Fruit fly (Drosophila melanogaster): Measurements from ENCODE around the gene Cen.

DNA sequence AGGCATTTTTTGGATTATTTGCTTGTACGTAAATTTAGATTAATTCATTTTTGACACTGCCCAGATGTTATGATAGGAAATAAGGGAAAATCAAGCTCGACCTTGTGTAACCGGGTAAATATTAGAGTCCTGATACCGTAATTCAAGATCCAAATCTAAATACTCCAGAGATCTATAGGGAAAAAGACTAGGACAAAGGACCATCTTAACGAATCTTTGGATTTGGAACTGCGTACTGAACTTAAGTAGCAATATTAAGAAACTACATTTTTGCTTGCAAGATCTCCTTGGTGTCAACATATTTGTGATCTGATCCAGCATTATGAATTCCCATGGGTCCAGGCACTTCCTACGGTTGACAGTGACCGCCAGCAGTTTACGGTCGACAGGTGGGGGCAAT is 44.8 kb upstream of the Cen start, which contains the start of gene CG9316:
- TF ChIP-seq Sin3A (optimal IDR thresholded peaks at IDR 0.05): no peak
- no peak for TF ChIP-seq ttk (optimal IDR thresholded peaks at IDR 0.05)
